Worm (Caenorhabditis elegans): ENCODE measurements around the gene clec-229.

- no peak for TF ChIP-seq T22C8.4 (GFP tag; IDR thresholded peaks at IDR 0.05)
- no peak for TF ChIP-seq ztf-23 (GFP tag; IDR thresholded peaks at IDR 0.05)
- no peak for TF ChIP-seq cog-1 (tag; optimal IDR thresholded peaks at IDR 0.05)
- no peak for TF ChIP-seq ref-1 (GFP tag; conservative IDR thresholded peaks at IDR 0.05)
- no peak for TF ChIP-seq klf-2 (GFP tag; conservative IDR thresholded peaks at IDR 0.05)
- no peak for TF ChIP-seq flt-1 (GFP tag; IDR thresholded peaks at IDR 0.05)
These were observed 42.4 kb upstream of the clec-229 start, which contains the start of gene str-88 for ce11 chrV:15383739-15384138.
